Worm (Caenorhabditis elegans) whole organism, late embryonic: Measurements from ENCODE around the gene nas-3.

Source experiments
- C38D4.7 ChIP-seq: fragments of 200-800 bp; sonication (Bioruptor generic); optimal IDR thresholded peaks from 2 replicates; lab custom pipeline; 2018; ENCODE audit warnings: mild to moderate bottlenecking, missing genetic modification characterization, moderate library complexity, missing compliant biosample characterization
- K09A11.1 ChIP-seq: sonication (generic microtip); optimal IDR thresholded peaks from 2 replicates; lab custom pipeline; 2017; ENCODE audit warnings: antibody characterized with exemption, mild to moderate bottlenecking, missing genetic modification characterization, missing compliant biosample characterization; ENCODE audit not compliant: insufficient read depth
- T23F11.4 ChIP-seq: fragments of 200-800 bp; sonication (Bioruptor generic); optimal IDR thresholded peaks from 2 replicates; lab custom pipeline; 2018; ENCODE audit warnings: mild to moderate bottlenecking, missing genetic modification characterization, missing compliant biosample characterization
- ahr-1 ChIP-seq: sonication (generic microtip); optimal IDR thresholded peaks from 2 replicates; lab custom pipeline; 2016; ENCODE audit warnings: missing genetic modification characterization, missing compliant biosample characterization
- ama-1 ChIP-seq: fragments of 150-350 bp; optimal IDR thresholded peaks from 2 replicates; lab custom pipeline; 2014
- ceh-19 ChIP-seq: fragments of 200-800 bp; sonication (Bioruptor generic); optimal IDR thresholded peaks from 2 replicates; lab custom pipeline; 2018; ENCODE audit warnings: mild to moderate bottlenecking, missing genetic modification characterization, missing compliant biosample characterization
- ceh-30 ChIP-seq: fragments of 150-350 bp; optimal IDR thresholded peaks from 2 replicates; lab custom pipeline; 2014; ENCODE audit warnings: missing biosample characterization, missing genetic modification characterization
- ceh-6 ChIP-seq: fragments of 200-800 bp; sonication (Bioruptor generic); optimal IDR thresholded peaks from 2 replicates; lab custom pipeline; 2018; ENCODE audit warnings: mild to moderate bottlenecking, missing genetic modification characterization, missing compliant biosample characterization
- ceh-9 ChIP-seq: sonication (generic microtip); optimal IDR thresholded peaks from 2 replicates; lab custom pipeline; 2016; ENCODE audit warnings: mild to moderate bottlenecking, missing genetic modification characterization, inconsistent platforms, missing compliant biosample characterization
- elt-2 ChIP-seq: sonication (generic microtip); optimal IDR thresholded peaks from 2 replicates; lab custom pipeline; 2016; ENCODE audit warnings: missing genetic modification reagents, missing genetic modification characterization, missing compliant biosample characterization
- fax-1 ChIP-seq: sonication (generic microtip); optimal IDR thresholded peaks from 2 replicates; lab custom pipeline; 2016; ENCODE audit warnings: missing genotype, missing genetic modification characterization, missing compliant biosample characterization
- fkh-6 ChIP-seq: sonication (generic microtip); optimal IDR thresholded peaks from 2 replicates; lab custom pipeline; 2016; ENCODE audit warnings: missing genetic modification characterization, missing compliant biosample characterization
- hlh-8 ChIP-seq: sonication (generic microtip); optimal IDR thresholded peaks from 2 replicates; lab custom pipeline; 2016; ENCODE audit warnings: missing genotype, missing genetic modification characterization, missing compliant biosample characterization
- lim-6 ChIP-seq: sonication (generic microtip); optimal IDR thresholded peaks from 2 replicates; lab custom pipeline; 2016; ENCODE audit warnings: missing genetic modification characterization, missing compliant biosample characterization
- madf-2 ChIP-seq: sonication (generic microtip); optimal IDR thresholded peaks from 2 replicates; lab custom pipeline; 2017; ENCODE audit warnings: missing genetic modification characterization, missing compliant biosample characterization
- mec-3 ChIP-seq: sonication (generic microtip); optimal IDR thresholded peaks from 2 replicates; lab custom pipeline; 2016; ENCODE audit warnings: borderline replicate concordance, missing genetic modification characterization, missing compliant biosample characterization
- nfya-1 ChIP-seq: sonication (generic microtip); optimal IDR thresholded peaks from 2 replicates; lab custom pipeline; 2017; ENCODE audit warnings: missing genetic modification characterization, mild to moderate bottlenecking, missing compliant biosample characterization, antibody characterized with exemption, moderate library complexity
- nhr-11 ChIP-seq: fragments of 150-350 bp; optimal IDR thresholded peaks from 2 replicates; lab custom pipeline; 2014; ENCODE audit warnings: missing biosample characterization, missing genetic modification characterization
- npax-4 ChIP-seq: sonication (generic microtip); optimal IDR thresholded peaks from 2 replicates; lab custom pipeline; 2016; ENCODE audit warnings: missing genetic modification characterization, missing compliant biosample characterization
- pax-1 ChIP-seq: fragments of 150-350 bp; optimal IDR thresholded peaks from 2 replicates; lab custom pipeline; 2014; ENCODE audit warnings: missing biosample characterization, missing genetic modification characterization
- pha-2 ChIP-seq: sonication (generic microtip); optimal IDR thresholded peaks from 2 replicates; lab custom pipeline; 2017; ENCODE audit warnings: mild to moderate bottlenecking, missing genetic modification characterization, missing compliant biosample characterization
- pros-1 ChIP-seq: fragments of 150-350 bp; optimal IDR thresholded peaks from 2 replicates; lab custom pipeline; 2014; ENCODE audit warnings: missing biosample characterization, missing genetic modification reagents, missing genetic modification characterization
- rnt-1 ChIP-seq: sonication (generic microtip); optimal IDR thresholded peaks from 2 replicates; lab custom pipeline; 2016; ENCODE audit warnings: missing genetic modification characterization, missing compliant biosample characterization
- sdc-2 ChIP-seq: sonication (generic microtip); optimal IDR thresholded peaks from 2 replicates; lab custom pipeline; 2016; ENCODE audit warnings: missing genotype, missing genetic modification characterization, missing compliant biosample characterization
- sox-2 ChIP-seq: fragments of 200-800 bp; sonication (Bioruptor generic); IDR thresholded peaks from 2 replicates; pipeline ENCODE4 v1.3.6; 2022; ENCODE audit warnings: missing genetic modification reagents, missing genetic modification characterization, missing compliant biosample characterization
- sox-4 ChIP-seq: sonication (generic microtip); optimal IDR thresholded peaks from 2 replicates; lab custom pipeline; 2017; ENCODE audit warnings: mild to moderate bottlenecking, missing genetic modification characterization, inconsistent platforms, missing compliant biosample characterization
- tbx-7 ChIP-seq: sonication (generic microtip); optimal IDR thresholded peaks from 2 replicates; lab custom pipeline; 2016; ENCODE audit warnings: missing genotype, missing genetic modification characterization, missing compliant biosample characterization
- ttx-3 ChIP-seq: sonication (generic microtip); optimal IDR thresholded peaks from 2 replicates; lab custom pipeline; 2016; ENCODE audit warnings: missing genetic modification reagents, missing genetic modification characterization, missing compliant biosample characterization
- unc-42 ChIP-seq: sonication (generic microtip); optimal IDR thresholded peaks from 2 replicates; lab custom pipeline; 2016; ENCODE audit warnings: missing genotype, missing genetic modification characterization, missing compliant biosample characterization
- unc-55 ChIP-seq: sonication (generic microtip); optimal IDR thresholded peaks from 2 replicates; lab custom pipeline; 2017; ENCODE audit warnings: missing biosample characterization, missing genetic modification reagents, missing genetic modification characterization
- unc-86 ChIP-seq: sonication (generic microtip); optimal IDR thresholded peaks from 2 replicates; lab custom pipeline; 2016; ENCODE audit warnings: missing genetic modification characterization, missing compliant biosample characterization
- zip-5 ChIP-seq: sonication (generic microtip); optimal IDR thresholded peaks from 2 replicates; lab custom pipeline; 2016; ENCODE audit warnings: missing genetic modification characterization, missing compliant biosample characterization

nas-3 gene

DNA sequence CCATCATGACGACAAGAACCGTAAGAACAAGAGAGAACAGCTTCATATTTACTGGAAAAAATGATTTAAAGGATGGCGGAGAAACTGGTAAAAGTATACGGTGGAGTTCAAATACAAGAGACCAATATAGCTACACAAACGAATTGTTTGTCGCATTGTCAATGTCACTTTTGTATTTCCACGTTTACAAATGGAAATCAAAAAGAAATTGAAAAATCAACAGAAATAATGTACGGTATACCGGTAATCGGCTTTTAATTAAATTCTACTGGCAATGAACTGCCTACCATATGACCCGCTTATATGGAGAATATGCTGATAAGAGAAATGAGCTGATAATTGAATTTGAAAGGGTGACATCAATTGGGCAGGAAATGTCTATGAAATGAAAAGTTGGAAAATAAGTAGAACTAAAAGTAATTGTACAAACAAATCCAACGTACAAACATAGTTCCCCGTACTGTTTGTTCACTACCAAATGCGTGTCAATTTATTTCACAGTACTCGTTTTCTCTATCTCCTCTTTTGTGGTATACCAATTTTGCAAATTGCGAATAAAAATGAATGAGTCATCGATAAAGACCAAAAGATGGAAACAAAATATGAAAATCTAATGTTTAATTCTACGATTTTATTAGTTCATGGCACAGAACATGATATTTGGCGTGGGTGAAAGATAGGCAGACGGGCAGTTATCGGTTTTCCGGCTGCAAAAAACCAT, 13.6 kb downstream of the nas-3 start, which contains the start of gene K06A4.7:
Gene K06A4.7 (minus strand): TSS at position 51 of the 721 bp plus-strand sequence.
- no peak for TF ChIP-seq ceh-30 (tag; lab: Kevin White, UChicago)
- TF ChIP-seq elt-2 (tag; lab: Kevin White, UChicago): peak; percentile 37
- no peak for TF ChIP-seq ceh-6 (GFP tag; lab: Kevin White, UChicago)
- no peak for TF ChIP-seq pros-1
- no peak for TF ChIP-seq ceh-19 (GFP tag; lab: Kevin White, UChicago)
- TF ChIP-seq pax-1: no peak
- TF ChIP-seq zip-5 (tag; lab: Kevin White, UChicago): no peak

DNA sequence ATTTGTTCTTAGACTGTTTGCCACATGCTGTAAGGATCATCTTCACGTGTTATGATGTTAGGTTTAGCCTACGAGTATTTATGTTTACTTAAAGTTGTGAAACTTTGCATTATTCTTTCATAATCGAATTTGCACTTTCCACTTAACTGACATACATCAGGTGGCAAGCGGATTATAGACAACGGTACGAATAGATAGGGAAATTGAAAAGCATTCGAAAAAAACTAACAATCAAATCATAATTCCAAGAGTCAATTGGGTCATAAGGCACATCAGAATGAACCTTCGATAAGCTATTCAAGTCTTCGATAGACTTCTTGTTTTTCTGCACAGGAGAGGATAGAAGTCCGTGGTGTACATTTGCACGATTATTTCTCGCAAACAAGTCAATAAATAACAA, 14.5 kb downstream of the nas-3 start:
- TF ChIP-seq mec-3 (tag; lab: Kevin White, UChicago) (no peak), sdc-2 (tag; lab: Kevin White, UChicago) (no peak), ceh-9 (tag; lab: Kevin White, UChicago) (no peak), zip-5 (tag; lab: Kevin White, UChicago) (no peak), sox-4 (tag; lab: Kevin White, UChicago) (no peak), T23F11.4 (GFP tag; lab: Kevin White, UChicago) (no peak), madf-2 (no peak), pha-2 (tag; lab: Kevin White, UChicago) (no peak), pax-1 (no peak), rnt-1 (tag; lab: Kevin White, UChicago) (no peak), ttx-3 (tag; lab: Kevin White, UChicago) (no peak), fax-1 (tag; lab: Kevin White, UChicago) (no peak)

DNA sequence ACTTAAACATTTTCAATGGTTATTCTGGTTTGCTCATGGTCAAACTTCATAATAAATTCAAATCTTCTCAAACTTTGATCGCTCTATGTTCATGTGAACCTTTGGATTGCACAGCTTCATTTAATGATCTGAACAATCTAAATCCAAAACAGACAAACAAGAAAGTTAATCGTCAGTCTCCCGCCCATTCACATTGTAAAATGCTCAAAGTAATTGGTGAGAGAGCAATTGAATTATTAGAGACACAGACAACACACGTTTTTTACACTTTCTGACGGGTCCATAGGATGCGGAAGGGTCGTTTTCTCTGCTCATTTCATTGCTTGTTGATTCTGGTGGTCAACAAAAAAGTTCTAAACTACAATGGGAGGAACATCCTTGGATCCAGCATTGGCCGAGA, 18.8 kb downstream of the nas-3 start, which contains the start of gene gsnl-1:
Gene gsnl-1 (plus strand): TSS at position 301 of the 400 bp plus-strand sequence.
- no peak for TF ChIP-seq tbx-7 (tag; lab: Kevin White, UChicago)
- TF ChIP-seq sox-4 (tag; lab: Kevin White, UChicago): no peak
- no peak for TF ChIP-seq pax-1
- no peak for TF ChIP-seq sdc-2 (tag; lab: Kevin White, UChicago)
- TF ChIP-seq ceh-19 (GFP tag; lab: Kevin White, UChicago): no peak
- no peak for TF ChIP-seq rnt-1 (tag; lab: Kevin White, UChicago)
- no peak for TF ChIP-seq ahr-1 (tag; lab: Kevin White, UChicago)
- no peak for TF ChIP-seq nhr-11 (tag; lab: Kevin White, UChicago)
- no peak for TF ChIP-seq lim-6 (tag; lab: Kevin White, UChicago)
- no peak for TF ChIP-seq npax-4 (tag; lab: Kevin White, UChicago)
- TF ChIP-seq sox-2: no peak
- TF ChIP-seq ama-1: no peak
- TF ChIP-seq fkh-6 (tag; lab: Kevin White, UChicago): no peak

DNA sequence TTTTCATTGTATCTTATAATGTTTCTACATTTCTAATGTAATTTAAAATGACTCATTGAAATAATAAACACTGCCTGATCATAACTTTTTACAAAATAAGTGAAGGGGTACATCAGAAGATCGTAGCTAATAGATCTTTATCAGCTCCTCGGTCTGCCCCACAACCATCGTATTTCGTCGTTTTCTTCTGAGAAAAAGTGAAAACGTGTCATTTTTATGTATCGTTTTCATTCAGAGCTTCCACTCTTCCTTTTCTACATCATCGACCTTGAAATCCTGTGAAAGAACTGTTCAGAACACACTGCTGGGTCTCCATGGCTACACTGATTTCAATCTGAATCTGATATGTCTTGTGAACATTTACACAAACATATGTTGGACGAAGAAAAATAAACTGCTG, 21.3 kb downstream of the nas-3 start:
- TF ChIP-seq sox-4 (tag; lab: Kevin White, UChicago) (no peak), elt-2 (tag; lab: Kevin White, UChicago) (no peak), ahr-1 (tag; lab: Kevin White, UChicago) (no peak), T23F11.4 (GFP tag; lab: Kevin White, UChicago) (no peak), K09A11.1 (tag; lab: Kevin White, UChicago) (no peak), zip-5 (tag; lab: Kevin White, UChicago) (no peak), unc-42 (no peak), unc-55 (GFP tag; lab: Kevin White, UChicago) (no peak), ama-1 (no peak), C38D4.7 (GFP tag; lab: Kevin White, UChicago) (no peak), pha-2 (tag; lab: Kevin White, UChicago) (no peak), unc-86 (tag; lab: Kevin White, UChicago) (no peak), hlh-8 (tag; lab: Kevin White, UChicago) (no peak), nfya-1 (tag; lab: Kevin White, UChicago) (no peak)
